Worm (Caenorhabditis elegans) whole organism, L1 larva: ENCODE measurements around the gene C03B1.7.

Source experiments
- Y116A8C.19 ChIP-seq: sonication (generic microtip); optimal IDR thresholded peaks from 2 replicates; lab custom pipeline; 2016; ENCODE audit warnings: missing compliant biosample characterization, missing genetic modification characterization, borderline replicate concordance
- alr-1 ChIP-seq: fragments of 200-800 bp; sonication (Bioruptor generic); optimal IDR thresholded peaks from 2 replicates; lab custom pipeline; 2018; ENCODE audit warnings: borderline replicate concordance, mild to moderate bottlenecking, missing genetic modification characterization, missing compliant biosample characterization
- ama-1 ChIP-seq: fragments of 150-350 bp; optimal IDR thresholded peaks from 2 replicates; lab custom pipeline; 2014
- ceh-63 ChIP-seq: fragments of 200-800 bp; sonication (Bioruptor generic); optimal IDR thresholded peaks from 2 replicates; lab custom pipeline; 2018; ENCODE audit warnings: mild to moderate bottlenecking, missing genetic modification characterization, missing compliant biosample characterization
- ceh-8 ChIP-seq: fragments of 200-800 bp; sonication (Bioruptor generic); optimal IDR thresholded peaks from 2 replicates; lab custom pipeline; 2018; ENCODE audit warnings: mild to moderate bottlenecking, missing genetic modification characterization, moderate library complexity, missing compliant biosample characterization
- ceh-82 ChIP-seq, 3 experiments: fragments of 150-350 bp in 1 of 3; sonication (generic microtip) in 2 of 3; optimal IDR thresholded peaks; 2 replicates each; lab custom pipeline; 2014 to 2017; ENCODE audit warnings: missing biosample characterization in 3 of 3, missing genetic modification characterization in 3 of 3
- dpl-1 ChIP-seq, 3 experiments: fragments of 150-350 bp in 2 of 3; sonication (generic microtip) in 1 of 3; optimal IDR thresholded peaks; 2 replicates each; lab custom pipeline; 2014 to 2017; ENCODE audit warnings: missing biosample characterization in 3 of 3, missing genetic modification characterization in 3 of 3, missing genetic modification reagents in 3 of 3
- efl-1 ChIP-seq, 4 experiments: fragments of 150-350 bp; optimal IDR thresholded peaks in 3 of 4; peaks in 1 of 4; 1 replicate in 1 of 4; 2 replicates in 3 of 4; lab custom pipeline; 2014; ENCODE audit warnings: missing biosample characterization in 2 of 4, missing genetic modification characterization in 2 of 4, missing genetic modification reagents in 2 of 4
- egl-27 ChIP-seq, 2 experiments: fragments of 150-350 bp in 1 of 2; sonication (generic microtip); optimal IDR thresholded peaks; 3 replicates each; lab custom pipeline; 2017 to 2018; ENCODE audit warnings: missing biosample characterization in 2 of 2, missing genetic modification characterization in 2 of 2, missing genetic modification reagents in 2 of 2
- fos-1 ChIP-seq: fragments of 150-350 bp; optimal IDR thresholded peaks from 2 replicates; lab custom pipeline; 2014; ENCODE audit warnings: missing biosample characterization, missing genetic modification characterization
- hlh-4 ChIP-seq: sonication (generic microtip); optimal IDR thresholded peaks from 2 replicates; lab custom pipeline; 2016; ENCODE audit warnings: mild to moderate bottlenecking, missing genetic modification characterization, missing compliant biosample characterization
- irx-1 ChIP-seq: sonication (generic microtip); optimal IDR thresholded peaks from 2 replicates; lab custom pipeline; 2016; ENCODE audit warnings: missing genetic modification characterization, missing compliant biosample characterization
- jun-1 ChIP-seq: fragments of 150-350 bp; optimal IDR thresholded peaks from 2 replicates; lab custom pipeline; 2014; ENCODE audit warnings: missing biosample characterization, missing genetic modification reagents, missing genetic modification characterization
- lin-14 ChIP-seq: fragments of 200-800 bp; sonication (Bioruptor generic); optimal IDR thresholded peaks from 2 replicates; lab custom pipeline; 2018; ENCODE audit warnings: mild to moderate bottlenecking, missing genetic modification characterization, moderate library complexity, missing compliant biosample characterization
- lin-15B ChIP-seq: fragments of 150-350 bp; sonication (generic microtip); optimal IDR thresholded peaks from 3 replicates; lab custom pipeline; 2014; ENCODE audit warnings: missing biosample characterization, missing genetic modification characterization
- lsy-2 ChIP-seq, 2 experiments: fragments of 150-350 bp; optimal IDR thresholded peaks; 2 replicates each; lab custom pipeline; 2014; ENCODE audit warnings: missing biosample characterization in 2 of 2, missing genetic modification characterization in 2 of 2
- mab-9 ChIP-seq: fragments of 200-800 bp; sonication (Bioruptor generic); IDR thresholded peaks from 2 replicates; pipeline ENCODE4 v1.3.6; 2022; ENCODE audit warnings: missing genetic modification reagents, missing genetic modification characterization, missing compliant biosample characterization
- mdl-1 ChIP-seq, 2 experiments: fragments of 150-350 bp; optimal IDR thresholded peaks; 2 replicates each; lab custom pipeline; 2014 to 2017; ENCODE audit warnings: missing biosample characterization in 2 of 2, missing genetic modification characterization in 2 of 2, inconsistent platforms in 1 of 2
- mef-2 ChIP-seq: fragments of 150-350 bp; optimal IDR thresholded peaks from 2 replicates; lab custom pipeline; 2014; ENCODE audit warnings: missing biosample characterization, missing genetic modification characterization
- nhr-11 ChIP-seq: fragments of 150-350 bp; optimal IDR thresholded peaks from 2 replicates; lab custom pipeline; 2014; ENCODE audit warnings: missing biosample characterization, missing genetic modification characterization
- nhr-28 ChIP-seq: fragments of 150-350 bp; optimal IDR thresholded peaks from 2 replicates; lab custom pipeline; 2014; ENCODE audit warnings: missing biosample characterization, missing genetic modification characterization
- nhr-47 ChIP-seq: sonication (generic microtip); optimal IDR thresholded peaks from 2 replicates; lab custom pipeline; 2016; ENCODE audit warnings: mild to moderate bottlenecking, missing genetic modification characterization, moderate library complexity, missing compliant biosample characterization
- nhr-71 ChIP-seq: sonication (generic microtip); optimal IDR thresholded peaks from 2 replicates; lab custom pipeline; 2016; ENCODE audit warnings: mild to moderate bottlenecking, missing genetic modification characterization, moderate library complexity, missing compliant biosample characterization
- nhr-77 ChIP-seq: fragments of 150-350 bp; optimal IDR thresholded peaks from 2 replicates; lab custom pipeline; 2014; ENCODE audit warnings: missing biosample characterization, missing genetic modification characterization
- nhr-85 ChIP-seq: sonication (generic microtip); peaks from one replicate; lab custom pipeline; 2016; ENCODE audit warnings: missing genetic modification characterization, inconsistent platforms, missing compliant biosample characterization
- nhr-90 ChIP-seq: sonication (generic microtip); optimal IDR thresholded peaks from 2 replicates; lab custom pipeline; 2016; ENCODE audit warnings: mild to moderate bottlenecking, missing genetic modification characterization, missing compliant biosample characterization; ENCODE audit not compliant: poor library complexity
- pag-3 ChIP-seq: sonication (generic microtip); optimal IDR thresholded peaks from 2 replicates; lab custom pipeline; 2017; ENCODE audit warnings: missing genetic modification characterization, mild to moderate bottlenecking, missing compliant biosample characterization, antibody characterized with exemption, borderline replicate concordance; ENCODE audit not compliant: insufficient read depth
- rnt-1 ChIP-seq: sonication (generic microtip); optimal IDR thresholded peaks from 2 replicates; lab custom pipeline; 2016; ENCODE audit warnings: mild to moderate bottlenecking, missing genetic modification characterization, moderate library complexity, missing compliant biosample characterization
- snpc-4 ChIP-seq: fragments of 150-350 bp; optimal IDR thresholded peaks from 2 replicates; lab custom pipeline; 2014; ENCODE audit warnings: missing biosample characterization, missing genetic modification characterization
- sup-37 ChIP-seq: fragments of 200-800 bp; sonication (Bioruptor generic); optimal IDR thresholded peaks from 2 replicates; lab custom pipeline; 2018; ENCODE audit warnings: mild to moderate bottlenecking, missing genetic modification characterization, missing compliant biosample characterization
- unc-130 ChIP-seq: fragments of 150-350 bp; optimal IDR thresholded peaks from 2 replicates; lab custom pipeline; 2017; ENCODE audit warnings: missing biosample characterization, missing genetic modification characterization, inconsistent platforms
- unc-30 ChIP-seq: sonication (generic microtip); optimal IDR thresholded peaks from 2 replicates; lab custom pipeline; 2017; ENCODE audit warnings: missing biosample characterization, missing genetic modification characterization
- zag-1 ChIP-seq: fragments of 150-350 bp; optimal IDR thresholded peaks from 2 replicates; lab custom pipeline; 2014; ENCODE audit warnings: missing biosample characterization, missing genetic modification characterization
- zip-4 ChIP-seq: fragments of 200-800 bp; sonication (Bioruptor generic); optimal IDR thresholded peaks from 2 replicates; lab custom pipeline; 2018; ENCODE audit warnings: mild to moderate bottlenecking, missing genetic modification characterization, moderate library complexity, missing compliant biosample characterization
- ztf-4 ChIP-seq: fragments of 150-350 bp; optimal IDR thresholded peaks from 2 replicates; lab custom pipeline; 2014; ENCODE audit warnings: missing biosample characterization, missing genetic modification characterization

C03B1.7 gene

DNA sequence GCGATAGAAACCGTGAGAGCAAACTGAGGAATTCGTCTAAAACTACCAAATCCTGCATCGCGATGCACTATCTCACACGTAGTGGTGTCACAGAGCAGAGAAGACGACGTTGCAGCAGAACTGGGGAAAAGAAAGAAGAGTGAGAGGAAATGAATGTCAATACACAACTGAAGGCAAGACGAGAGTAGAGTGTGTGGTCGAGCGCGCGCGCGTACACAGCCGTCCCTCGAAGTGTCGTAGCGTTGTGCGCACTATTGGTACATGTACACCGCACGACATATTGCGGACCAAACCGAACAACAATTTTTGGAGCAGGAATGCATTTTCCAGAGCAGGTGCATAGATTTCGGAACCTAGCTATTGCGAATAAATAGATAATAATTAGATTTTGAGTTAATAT lies 36.8 kb downstream of the C03B1.7 start (continued):
- TF ChIP-seq sup-37 (GFP tag; lab: Kevin White, UChicago) (peak; percentile 46), fos-1 (tag; lab: Kevin White, UChicago) (peak; percentile 48), unc-30 (tag; lab: Kevin White, UChicago) (no peak), nhr-90 (tag; lab: Kevin White, UChicago) (peak; percentile 28), nhr-47 (tag; lab: Kevin White, UChicago) (peak; percentile 68), rnt-1 (tag; lab: Kevin White, UChicago) (peak; percentile 54), lsy-2 (tag; optimal IDR thresholded peaks at IDR 0.05; lab: Kevin White, UChicago) (peak; percentile 33 to 66), egl-27 (tag; optimal IDR thresholded peaks at IDR 0.05; lab: Kevin White, UChicago) (no peak), Y116A8C.19 (tag; lab: Kevin White, UChicago) (no peak), mef-2 (tag; lab: Kevin White, UChicago) (no peak), nhr-71 (tag; lab: Kevin White, UChicago) (peak; percentile 71), alr-1 (tag; lab: Kevin White, UChicago) (no peak), nhr-77 (peak; percentile 37), pag-3 (tag; lab: Kevin White, UChicago) (no peak), irx-1 (tag; lab: Kevin White, UChicago) (peak; percentile 23)

DNA sequence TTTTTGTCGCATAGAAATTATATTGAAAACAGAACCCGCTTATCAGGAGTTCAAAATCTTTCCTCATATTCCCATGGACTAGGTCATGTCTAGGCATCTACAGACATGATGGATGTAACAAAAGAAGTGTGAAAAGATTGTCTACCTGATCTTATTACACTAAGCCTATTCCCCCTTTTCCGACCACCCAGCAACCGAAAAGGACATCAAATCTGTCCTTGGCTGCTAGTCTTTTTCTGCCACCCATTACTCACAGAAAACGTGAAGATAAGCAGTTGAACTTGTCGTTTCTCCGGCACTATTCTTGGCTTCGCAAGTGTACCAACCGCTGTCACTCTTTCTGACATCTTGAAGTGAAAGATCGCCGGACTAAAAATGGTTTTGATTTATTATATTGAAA lies 41.3 kb downstream of the C03B1.7 start:
- TF ChIP-seq lin-14 (GFP tag; lab: Kevin White, UChicago) = peak; percentile 19
- TF ChIP-seq nhr-85 (tag; lab: Kevin White, UChicago) = peak; percentile 77
- no peak for TF ChIP-seq ztf-4
- no peak for TF ChIP-seq irx-1 (tag; lab: Kevin White, UChicago)
- no peak for TF ChIP-seq zip-4

DNA sequence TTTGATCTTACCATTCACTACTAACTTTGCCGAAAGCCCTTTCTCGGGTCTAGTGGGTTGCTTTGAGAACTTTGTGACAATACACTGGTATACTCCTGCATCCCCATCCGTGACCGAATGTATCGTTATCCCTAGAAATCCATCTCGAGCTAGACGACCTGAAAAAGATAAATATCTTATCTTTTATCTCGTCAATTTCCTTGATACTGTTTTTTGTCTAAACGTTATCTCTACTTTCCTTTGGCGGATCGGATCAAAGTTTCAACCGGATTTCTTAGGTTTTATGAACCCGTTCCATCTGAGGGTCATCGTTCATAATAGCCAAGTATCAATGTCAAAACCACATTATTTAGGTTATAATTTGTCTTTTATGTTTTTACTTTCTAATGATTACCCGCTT lies 42.9 kb downstream of the C03B1.7 start:
- TF ChIP-seq lin-14 (GFP tag; lab: Kevin White, UChicago) (no peak), mdl-1 (tag; optimal IDR thresholded peaks at IDR 0.05; lab: Kevin White, UChicago) (no peak), efl-1 (optimal IDR thresholded peaks at IDR 0.05; lab: Kevin White, UChicago) (no peak), efl-1 (GFP tag; optimal IDR thresholded peaks at IDR 0.05 in 1 of 2; lab: Kevin White, UChicago) (peak in 1 of 2 experiments; percentile 19)

DNA sequence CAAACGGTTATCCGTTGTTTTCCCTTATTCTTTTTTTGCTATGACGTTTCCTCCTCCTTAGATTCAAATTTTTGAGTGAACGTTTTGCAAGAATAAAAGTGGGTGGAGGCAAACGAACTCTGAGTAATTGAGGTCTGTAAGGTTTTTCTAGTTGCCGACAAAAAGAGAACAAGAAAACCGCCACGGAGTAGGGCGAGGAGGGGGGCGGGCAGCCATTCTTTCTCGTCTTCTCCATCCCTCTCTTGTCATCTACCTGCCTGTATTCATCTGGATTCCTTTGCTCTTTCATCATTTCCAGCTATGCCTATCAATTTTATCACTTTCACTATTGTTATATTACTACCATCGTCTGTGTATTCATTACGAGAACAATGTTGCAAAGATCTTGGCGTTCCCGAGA lies 43.6 kb downstream of the C03B1.7 start, which contains the start of gene igdb-3:
Gene igdb-3 (plus strand): TSS at position 301 of the 400 bp plus-strand sequence.
- TF ChIP-seq ceh-82 (tag; optimal IDR thresholded peaks at IDR 0.05; lab: Kevin White, UChicago) = no peak
- no peak for TF ChIP-seq jun-1 (tag; lab: Kevin White, UChicago)
- no peak for TF ChIP-seq snpc-4
- no peak for TF ChIP-seq nhr-11 (tag; lab: Kevin White, UChicago)
- no peak for TF ChIP-seq zag-1 (tag; lab: Kevin White, UChicago)
- TF ChIP-seq mab-9 = no peak
- no peak for TF ChIP-seq nhr-85 (tag; lab: Kevin White, UChicago)
- TF ChIP-seq nhr-28 (tag; lab: Kevin White, UChicago) = no peak
- no peak for TF ChIP-seq zip-4
- TF ChIP-seq unc-130 (tag; lab: Kevin White, UChicago) = no peak
- no peak for TF ChIP-seq dpl-1 (GFP tag; optimal IDR thresholded peaks at IDR 0.05; lab: Kevin White, UChicago)
- TF ChIP-seq lin-15B (tag; lab: Kevin White, UChicago) = no peak
- no peak for TF ChIP-seq ceh-63 (GFP tag; lab: Kevin White, UChicago)
- TF ChIP-seq ama-1 (lab: Kevin White, UChicago) = no peak
- no peak for TF ChIP-seq ceh-8 (GFP tag; lab: Kevin White, UChicago)
- TF ChIP-seq hlh-4 (tag; lab: Kevin White, UChicago) = no peak
- TF ChIP-seq, all 84 proteins: peak for 0
